4 worm cellular contexts compared by ENCODE assay signal in the genomic region with DNA sequence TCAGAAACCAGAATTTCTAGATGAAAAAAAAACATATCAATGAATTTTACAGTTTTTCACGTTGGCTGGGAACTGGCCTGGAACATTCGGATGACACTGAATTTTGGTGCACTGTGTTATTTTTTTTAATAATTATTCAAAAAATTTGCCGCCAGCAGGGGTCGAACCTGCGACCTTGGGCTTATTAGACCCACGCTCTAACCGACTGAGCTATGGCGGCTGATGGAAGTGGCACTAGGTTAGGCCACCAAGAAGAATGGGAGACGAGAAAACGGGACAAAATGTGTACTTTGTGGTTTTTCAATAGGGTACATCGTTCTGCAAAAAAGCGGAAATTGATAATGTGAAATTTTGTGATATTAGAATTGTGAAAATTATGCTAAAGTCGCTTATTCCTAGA.
TF ChIP-seq lines count a peak whose summit lies in the region.

No protein-coding gene starts in this region.

TF ChIP-seq in whole organism, L2 larva, 48 proteins besides CTCF, POLR2A, EP300 and RAD21 (continues in another document):
- TF ChIP-seq mab-5 (tag; optimal IDR thresholded peaks at IDR 0.05; lab: Kevin White, UChicago) = no peak
- TF ChIP-seq nhr-11 (tag; optimal IDR thresholded peaks at IDR 0.05; lab: Kevin White, UChicago) = no peak
- no peak for TF ChIP-seq ZK546.5 (tag; optimal IDR thresholded peaks at IDR 0.05; lab: Kevin White, UChicago)
- no peak for TF ChIP-seq ceh-16 (tag; optimal IDR thresholded peaks at IDR 0.05; lab: Kevin White, UChicago)
- TF ChIP-seq blmp-1 (tag; optimal IDR thresholded peaks at IDR 0.05; lab: Kevin White, UChicago; ENCODE audit: insufficient read depth) = no peak
- TF ChIP-seq R02D3.7 (tag; optimal IDR thresholded peaks at IDR 0.05; lab: Kevin White, UChicago) = no peak
- TF ChIP-seq unc-55 (GFP tag; optimal IDR thresholded peaks at IDR 0.05; lab: Kevin White, UChicago) = no peak
- no peak for TF ChIP-seq aly-2 (tag; optimal IDR thresholded peaks at IDR 0.05; lab: Kevin White, UChicago)
- TF ChIP-seq ztf-11 (tag; optimal IDR thresholded peaks at IDR 0.05; lab: Kevin White, UChicago) = no peak
- TF ChIP-seq nhr-21 (tag; optimal IDR thresholded peaks at IDR 0.05; lab: Kevin White, UChicago) = peak; percentile 31
- TF ChIP-seq ceh-82 (tag; optimal IDR thresholded peaks at IDR 0.05; lab: Kevin White, UChicago) = no peak
- TF ChIP-seq nhr-25 (tag; optimal IDR thresholded peaks at IDR 0.05; lab: Kevin White, UChicago) = no peak
- TF ChIP-seq snpc-4 (tag; optimal IDR thresholded peaks at IDR 0.05; lab: Kevin White, UChicago) = no peak
- no peak for TF ChIP-seq lin-39 (tag; optimal IDR thresholded peaks at IDR 0.05; lab: Kevin White, UChicago)
- TF ChIP-seq sma-3 (GFP tag; optimal IDR thresholded peaks at IDR 0.05; lab: Kevin White, UChicago) = peak; percentile 30
- no peak for TF ChIP-seq alr-1 (tag; optimal IDR thresholded peaks at IDR 0.05; lab: Kevin White, UChicago)
- no peak for TF ChIP-seq elt-1 (tag; optimal IDR thresholded peaks at IDR 0.05; lab: Kevin White, UChicago)
- no peak for TF ChIP-seq sem-4 (tag; optimal IDR thresholded peaks at IDR 0.05; lab: Kevin White, UChicago)
- TF ChIP-seq gmeb-1 (tag; optimal IDR thresholded peaks at IDR 0.05; lab: Kevin White, UChicago) = peak; percentile 9
- no peak for TF ChIP-seq ztf-1 (GFP tag; conservative IDR thresholded peaks at IDR 0.05; lab: Robert Waterston, UW)
- TF ChIP-seq fos-1 (tag; optimal IDR thresholded peaks at IDR 0.05; lab: Kevin White, UChicago) = peak; percentile 11
- TF ChIP-seq nhr-77 (tag; optimal IDR thresholded peaks at IDR 0.05; lab: Kevin White, UChicago) = no peak
- TF ChIP-seq unc-62 (GFP tag; optimal IDR thresholded peaks at IDR 0.05; lab: Kevin White, UChicago) = no peak

TF ChIP-seq in whole organism, L4 larva, 104 proteins besides CTCF, POLR2A, EP300 and RAD21 (continues in another document):
- TF ChIP-seq nhr-41 (GFP tag; IDR thresholded peaks at IDR 0.05; lab: Robert Waterston, UW) (0 out of 2 replicates have a peak, but pooled peaks have one; percentile 58), Y48G9A.11 (GFP tag; IDR thresholded peaks at IDR 0.05; lab: Robert Waterston, UW) (peak; percentile 44; the same call in 1 of the 2 replicates), unc-62 (GFP tag; optimal IDR thresholded peaks at IDR 0.05 in 1 of 2; lab: Kevin White, UChicago) (no peak), unc-62 (tag; optimal IDR thresholded peaks at IDR 0.05; lab: Kevin White, UChicago) (no peak), madf-9 (GFP tag; conservative IDR thresholded peaks at IDR 0.05; lab: Robert Waterston, UW) (0 out of 2 replicates have a peak, but pooled peaks have one; percentile 38), lim-7 (GFP tag; IDR thresholded peaks at IDR 0.05; lab: Robert Waterston, UW) (peak; percentile 76), dmd-8 (GFP tag; IDR thresholded peaks at IDR 0.05; lab: Robert Waterston, UW) (0 out of 2 replicates have a peak, but pooled peaks have one; percentile 17), hlh-30 (tag; optimal IDR thresholded peaks at IDR 0.05; lab: Kevin White, UChicago; ENCODE audit: insufficient read depth) (peak; percentile 25), madf-5 (GFP tag; IDR thresholded peaks at IDR 0.05; lab: Robert Waterston, UW) (peak in 1 of 2 experiments; percentile 74; a peak in 1 of 4 replicates), Y75B8A.6 (GFP tag; IDR thresholded peaks at IDR 0.05; lab: Robert Waterston, UW) (no peak), duxl-1 (tag; optimal IDR thresholded peaks at IDR 0.05; lab: Kevin White, UChicago; ENCODE audit: poor library complexity) (peak; percentile 35), lin-1 (GFP tag; IDR thresholded peaks at IDR 0.05; lab: Robert Waterston, UW) (peak; percentile 59; the same call in 1 of the 2 replicates), nhr-42 (GFP tag; IDR thresholded peaks at IDR 0.05; lab: Robert Waterston, UW) (0 out of 2 replicates have a peak, but pooled peaks have one; percentile 12), pha-4 (GFP tag; IDR thresholded peaks at IDR 0.05; lab: Robert Waterston, UW) (peak; percentile 64; the same call in 1 of the 2 replicates), pha-4 (tag; optimal IDR thresholded peaks at IDR 0.05; lab: Kevin White, UChicago) (no peak), daf-16 (GFP tag; optimal IDR thresholded peaks at IDR 0.05; lab: Kevin White, UChicago) (peak in 1 of 2 experiments; percentile 70), daf-16 (tag; optimal IDR thresholded peaks at IDR 0.05; lab: Kevin White, UChicago) (no peak), dve-1 (tag; optimal IDR thresholded peaks at IDR 0.05; lab: Kevin White, UChicago; ENCODE audit: insufficient read depth) (peak; percentile 35), D1046.2 (GFP tag; IDR thresholded peaks at IDR 0.05; lab: Robert Waterston, UW) (0 out of 2 replicates have a peak, but pooled peaks have one; percentile 28)

TF ChIP-seq in whole organism, late embryonic, 69 proteins besides CTCF, POLR2A, EP300 and RAD21 (continues in another document):
- TF ChIP-seq ceh-14 (tag; optimal IDR thresholded peaks at IDR 0.05; lab: Kevin White, UChicago) (peak; percentile 20), ceh-18 (tag; optimal IDR thresholded peaks at IDR 0.05; lab: Kevin White, UChicago) (peak; percentile 11), ceh-34 (tag; optimal IDR thresholded peaks at IDR 0.05; lab: Kevin White, UChicago) (peak; percentile 26), K02D7.2 (tag; optimal IDR thresholded peaks at IDR 0.05; lab: Kevin White, UChicago) (peak; percentile 53), mec-3 (tag; optimal IDR thresholded peaks at IDR 0.05; lab: Kevin White, UChicago; ENCODE audit: borderline replicate concordance) (no peak), elt-2 (tag; optimal IDR thresholded peaks at IDR 0.05; lab: Kevin White, UChicago) (peak; percentile 43), ceh-48 (tag; optimal IDR thresholded peaks at IDR 0.05; lab: Kevin White, UChicago) (peak; percentile 4), C38D4.7 (GFP tag; optimal IDR thresholded peaks at IDR 0.05; lab: Kevin White, UChicago) (peak; percentile 12), che-1 (tag; optimal IDR thresholded peaks at IDR 0.05; lab: Kevin White, UChicago) (peak; percentile 61), hlh-13 (GFP tag; optimal IDR thresholded peaks at IDR 0.05; lab: Kevin White, UChicago) (peak; percentile 37), sox-2 (GFP tag; IDR thresholded peaks at IDR 0.05; lab: Robert Waterston, UW) (no peak), fax-1 (tag; optimal IDR thresholded peaks at IDR 0.05; lab: Kevin White, UChicago) (no peak), ceh-6 (GFP tag; optimal IDR thresholded peaks at IDR 0.05; lab: Kevin White, UChicago) (peak; percentile 46), pat-9 (tag; optimal IDR thresholded peaks at IDR 0.05; lab: Kevin White, UChicago) (peak; percentile 19), lim-6 (tag; optimal IDR thresholded peaks at IDR 0.05; lab: Kevin White, UChicago) (no peak), nfya-1 (tag; optimal IDR thresholded peaks at IDR 0.05; lab: Kevin White, UChicago) (peak; percentile 21), lin-11 (tag; optimal IDR thresholded peaks at IDR 0.05; lab: Kevin White, UChicago) (peak; percentile 32), sdc-2 (tag; optimal IDR thresholded peaks at IDR 0.05; lab: Kevin White, UChicago) (peak; percentile 50), ttx-3 (tag; optimal IDR thresholded peaks at IDR 0.05; lab: Kevin White, UChicago) (peak; percentile 52), Y22D7AL.16 (tag; optimal IDR thresholded peaks at IDR 0.05; lab: Kevin White, UChicago) (peak; percentile 21), ceh-19 (GFP tag; optimal IDR thresholded peaks at IDR 0.05; lab: Kevin White, UChicago) (peak; percentile 30), ceh-2 (tag; optimal IDR thresholded peaks at IDR 0.05; lab: Kevin White, UChicago) (peak; percentile 21), tbx-2 (tag; optimal IDR thresholded peaks at IDR 0.05; lab: Kevin White, UChicago) (peak; percentile 4), pha-2 (tag; optimal IDR thresholded peaks at IDR 0.05; lab: Kevin White, UChicago) (peak; percentile 32)

TF ChIP-seq in whole organism, mixed stage, embryonic, 35 proteins besides CTCF, POLR2A, EP300 and RAD21 (continues in another document):
- peak; percentile 55 for TF ChIP-seq mls-2 (tag; optimal IDR thresholded peaks at IDR 0.05; lab: Kevin White, UChicago)
- TF ChIP-seq blmp-1 (tag; optimal IDR thresholded peaks at IDR 0.05; lab: Kevin White, UChicago) = no peak
- TF ChIP-seq unc-120 (tag; optimal IDR thresholded peaks at IDR 0.05; lab: Kevin White, UChicago; ENCODE audit: poor library complexity, severe bottlenecking) = peak; percentile 46
- no peak for TF ChIP-seq nhr-76 (tag; optimal IDR thresholded peaks at IDR 0.05; lab: Kevin White, UChicago)
- TF ChIP-seq elt-3 (tag; optimal IDR thresholded peaks at IDR 0.05; lab: Kevin White, UChicago) = no peak
- TF ChIP-seq unc-39 (tag; optimal IDR thresholded peaks at IDR 0.05; lab: Kevin White, UChicago) = no peak
- peak; percentile 32 for TF ChIP-seq bed-3 (GFP tag; optimal IDR thresholded peaks at IDR 0.05; lab: Kevin White, UChicago)
- no peak for TF ChIP-seq flh-1 (GFP tag; optimal IDR thresholded peaks at IDR 0.05; lab: Kevin White, UChicago)
- peak; percentile 66 for TF ChIP-seq cnd-1 (tag; optimal IDR thresholded peaks at IDR 0.05; lab: Kevin White, UChicago)
- no peak for TF ChIP-seq nhr-2 (tag; optimal IDR thresholded peaks at IDR 0.05; lab: Kevin White, UChicago)
- TF ChIP-seq lin-32 (GFP tag; optimal IDR thresholded peaks at IDR 0.05; lab: Kevin White, UChicago) = no peak
- TF ChIP-seq ces-1 (GFP tag; optimal IDR thresholded peaks at IDR 0.05; lab: Kevin White, UChicago) = no peak
- no peak for TF ChIP-seq unc-62 (GFP tag; optimal IDR thresholded peaks at IDR 0.05; lab: Kevin White, UChicago)
- TF ChIP-seq mab-5 (tag; optimal IDR thresholded peaks at IDR 0.05; lab: Kevin White, UChicago) = no peak
- no peak for TF ChIP-seq mep-1 (tag; optimal IDR thresholded peaks at IDR 0.05; lab: Kevin White, UChicago)
- TF ChIP-seq hlh-1 (tag; optimal IDR thresholded peaks at IDR 0.05; lab: Kevin White, UChicago) = peak; percentile 6
- TF ChIP-seq ztf-11 (tag; optimal IDR thresholded peaks at IDR 0.05; lab: Kevin White, UChicago) = no peak
- TF ChIP-seq ceh-83 (GFP tag; optimal IDR thresholded peaks at IDR 0.05; lab: Kevin White, UChicago) = no peak
- peak; percentile 79 for TF ChIP-seq sptf-1 (tag; optimal IDR thresholded peaks at IDR 0.05; lab: Kevin White, UChicago)
- peak; percentile 63 for TF ChIP-seq M03D4.4 (tag; optimal IDR thresholded peaks at IDR 0.05; lab: Kevin White, UChicago)
- no peak for TF ChIP-seq lin-13 (tag; optimal IDR thresholded peaks at IDR 0.05; lab: Kevin White, UChicago)
- no peak for TF ChIP-seq tbx-8 (GFP tag; optimal IDR thresholded peaks at IDR 0.05; lab: Kevin White, UChicago)
- no peak for TF ChIP-seq nhr-28 (tag; optimal IDR thresholded peaks at IDR 0.05; lab: Kevin White, UChicago)
- no peak for TF ChIP-seq lsy-2 (tag; optimal IDR thresholded peaks at IDR 0.05; lab: Kevin White, UChicago)
- no peak for TF ChIP-seq nhr-12 (tag; optimal IDR thresholded peaks at IDR 0.05; lab: Kevin White, UChicago)
- peak; percentile 5 for TF ChIP-seq ceh-43 (GFP tag; optimal IDR thresholded peaks at IDR 0.05; lab: Kevin White, UChicago)
- TF ChIP-seq drap-1 (GFP tag; optimal IDR thresholded peaks at IDR 0.05; lab: Kevin White, UChicago) = peak; percentile 66
- TF ChIP-seq zip-8 (tag; optimal IDR thresholded peaks at IDR 0.05; lab: Kevin White, UChicago) = no peak
